Fruit fly (Drosophila melanogaster): ENCODE results near the gene Mulk.

Gene Mulk

dm6 chr2L:10232152-10232816 lies 37.6 kb upstream of the Mulk start, which contains the start of gene eEF1delta (continued):
- TF ChIP-seq ab (GFP tag; optimal IDR thresholded peaks at IDR 0.05) (no peak), CG8290 (GFP tag; optimal IDR thresholded peaks at IDR 0.05) (no peak), CG8290 (tag; optimal IDR thresholded peaks at IDR 0.05) (no peak), bbx (GFP tag; IDR thresholded peaks at IDR 0.05; ENCODE audit: partially characterized antibody) (peak; percentile 51; the same call in 1 of the 2 replicates), sd (tag; optimal IDR thresholded peaks at IDR 0.05) (peak; percentile 27), nau (GFP tag; optimal IDR thresholded peaks at IDR 0.05) (no peak), Mrtf (GFP tag; IDR thresholded peaks at IDR 0.05) (no peak), fd3F (GFP tag; optimal IDR thresholded peaks at IDR 0.05) (no peak), Lpt (GFP tag; optimal IDR thresholded peaks at IDR 0.05) (no peak), HHEX (GFP tag; optimal IDR thresholded peaks at IDR 0.05) (no peak), Mad (GFP tag; optimal IDR thresholded peaks at IDR 0.05) (no peak), Ets65A (GFP tag) (peak; percentile 16), Dek (tag; optimal IDR thresholded peaks at IDR 0.05) (no peak), CG9727 (GFP tag; optimal IDR thresholded peaks at IDR 0.05) (no peak), Nf-YA (GFP tag; IDR thresholded peaks at IDR 0.05) (no peak), CG15696 (tag; optimal IDR thresholded peaks at IDR 0.05) (no peak), br (optimal IDR thresholded peaks at IDR 0.05) (no peak), CG14965 (GFP tag; optimal IDR thresholded peaks at IDR 0.05; ENCODE audit: borderline replicate concordance) (no peak)

DNA sequence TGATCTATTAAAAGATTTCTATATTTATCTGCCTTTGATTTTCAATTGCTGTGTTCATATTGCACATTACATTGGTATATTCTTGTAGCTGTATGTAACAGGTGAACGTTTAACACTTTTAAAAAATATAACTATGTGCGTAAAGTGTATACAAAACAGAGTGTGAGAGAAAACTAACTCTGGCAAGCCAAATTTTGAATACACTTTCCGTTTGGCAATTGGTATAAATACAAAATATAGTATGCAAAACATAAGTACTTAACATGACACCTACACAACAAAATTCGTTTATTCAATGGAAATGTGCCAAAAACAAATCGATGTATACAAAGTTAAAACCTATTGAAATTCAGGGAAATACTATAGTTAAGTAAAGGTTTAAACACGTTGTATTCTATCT lies 37.0 kb upstream of the Mulk start:
- TF ChIP-seq D19A (tag; optimal IDR thresholded peaks at IDR 0.05): peak; percentile 62
- TF ChIP-seq sens (GFP tag): peak; percentile 48
- peak; percentile 11 for TF ChIP-seq Hmx (GFP tag; optimal IDR thresholded peaks at IDR 0.05)
- TF ChIP-seq CG30020 (tag; optimal IDR thresholded peaks at IDR 0.05): no peak
- no peak for TF ChIP-seq Sox102F (GFP tag; optimal IDR thresholded peaks at IDR 0.05)
- TF ChIP-seq fd102C (GFP tag; optimal IDR thresholded peaks at IDR 0.05): no peak
- TF ChIP-seq trem (tag; optimal IDR thresholded peaks at IDR 0.05): no peak
- no peak for TF ChIP-seq TFAM (GFP tag; optimal IDR thresholded peaks at IDR 0.05)
- no peak for TF ChIP-seq ase (GFP tag; IDR thresholded peaks at IDR 0.05)

DNA sequence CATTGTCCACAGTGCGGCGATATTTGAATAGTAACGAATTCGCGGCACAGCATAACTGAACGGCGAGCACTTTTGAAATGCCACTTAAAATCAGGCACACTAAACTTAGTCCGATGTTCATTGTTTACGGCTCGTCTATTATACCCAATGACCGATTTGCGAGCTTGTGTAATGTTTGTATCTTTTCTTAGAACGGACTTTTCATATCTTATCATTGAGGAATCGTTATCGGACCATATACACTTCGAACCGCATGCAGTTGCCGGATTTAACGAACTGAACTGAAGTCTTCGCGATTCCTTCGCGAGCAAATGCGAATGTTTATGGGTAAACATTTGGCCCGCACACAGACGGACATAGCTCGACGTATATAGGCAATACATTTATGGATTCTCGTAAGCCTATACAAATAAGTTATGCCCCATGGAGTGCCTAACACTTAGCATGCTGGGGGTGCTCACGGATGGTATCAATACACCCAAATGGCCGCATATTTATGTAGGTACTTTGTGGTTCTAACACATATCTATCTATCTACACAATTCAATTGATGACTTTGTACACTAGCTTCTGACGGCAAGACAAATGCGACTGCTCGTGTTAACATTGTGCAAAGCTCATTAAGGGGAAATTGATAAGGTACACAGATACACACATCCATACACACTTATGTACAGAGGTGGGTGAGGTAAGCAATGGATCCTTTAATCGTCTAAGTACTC lies 32.0 kb upstream of the Mulk start, which contains the start of gene mthl15:
mthl15 (minus strand) TSS at position 593 of the 722 bp plus-strand sequence.
- TF ChIP-seq CG8290 (GFP tag; optimal IDR thresholded peaks at IDR 0.05): no peak
- TF ChIP-seq CG8290 (tag; optimal IDR thresholded peaks at IDR 0.05): peak in 1 of 2 experiments; percentile 44
- no peak for TF ChIP-seq C15 (GFP tag; IDR thresholded peaks at IDR 0.05)
- no peak for TF ChIP-seq klu (GFP tag; IDR thresholded peaks at IDR 0.05)
- TF ChIP-seq MESR4 (GFP tag; optimal IDR thresholded peaks at IDR 0.05): no peak
- TF ChIP-seq HmgD (GFP tag; optimal IDR thresholded peaks at IDR 0.05): no peak
- TF ChIP-seq CG31365 (tag; optimal IDR thresholded peaks at IDR 0.05): no peak
- no peak for TF ChIP-seq ERR (GFP tag; optimal IDR thresholded peaks at IDR 0.05)
- TF ChIP-seq CG18619 (GFP tag; optimal IDR thresholded peaks at IDR 0.05): no peak
- no peak for TF ChIP-seq dm (GFP tag; optimal IDR thresholded peaks at IDR 0.05)
- no peak for TF ChIP-seq dmrt99B (tag; optimal IDR thresholded peaks at IDR 0.05)
- peak; percentile 28; the same call in 1 of the 3 replicates for TF ChIP-seq CG11695 (GFP tag; IDR thresholded peaks at IDR 0.05)
- no peak for TF ChIP-seq tx (GFP tag; optimal IDR thresholded peaks at IDR 0.05)
- TF ChIP-seq Max (GFP tag; optimal IDR thresholded peaks at IDR 0.05): no peak
- TF ChIP-seq CG17912 (GFP tag; optimal IDR thresholded peaks at IDR 0.05): peak; percentile 22
- no peak for TF ChIP-seq CG31441 (GFP tag; IDR thresholded peaks at IDR 0.05)
- TF ChIP-seq Aef1 (GFP tag; IDR thresholded peaks at IDR 0.05): no peak
- TF ChIP-seq Awh (GFP tag; IDR thresholded peaks at IDR 0.05): no peak
- no peak for TF ChIP-seq CG30403 (GFP tag; optimal IDR thresholded peaks at IDR 0.05)
- TF ChIP-seq Doc2 (GFP tag; IDR thresholded peaks at IDR 0.05): no peak
- TF ChIP-seq pan (optimal IDR thresholded peaks at IDR 0.05): no peak
- TF ChIP-seq pan (GFP tag; optimal IDR thresholded peaks at IDR 0.05 in 1 of 2, IDR thresholded peaks at IDR 0.05 in 1 of 2): no peak
- no peak for TF ChIP-seq CG2202 (tag; optimal IDR thresholded peaks at IDR 0.05)
- no peak for TF ChIP-seq dati (GFP tag; IDR thresholded peaks at IDR 0.05)

Data from whole organism, embryonic.